Fruit fly (Drosophila melanogaster): ENCODE measurements around the gene PH4alphaEFB.

DNA sequence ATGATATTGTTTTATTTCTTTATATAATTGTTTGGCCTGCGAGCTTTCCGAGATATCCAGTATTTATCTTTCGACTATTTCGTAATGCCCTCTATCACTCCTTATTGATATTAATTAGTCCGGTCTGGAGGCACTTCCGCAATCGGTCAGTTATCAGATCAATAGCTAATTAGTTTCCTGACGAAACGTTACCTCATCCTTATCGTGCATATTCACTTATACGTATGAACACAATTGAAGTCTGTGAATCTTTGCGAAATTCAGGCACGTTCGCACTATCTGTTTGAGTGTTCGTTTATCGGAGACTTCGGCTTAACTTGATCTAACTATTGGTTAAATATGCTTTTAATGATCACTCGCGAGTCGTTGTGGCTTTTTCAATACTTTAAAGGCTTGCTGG lies 12.6 kb upstream of the PH4alphaEFB start:
- TF ChIP-seq CG8301 (tag; optimal IDR thresholded peaks at IDR 0.05) (no peak), CG4496 (GFP tag; IDR thresholded peaks at IDR 0.05) (no peak), fd96Ca (GFP tag; IDR thresholded peaks at IDR 0.05) (no peak), CG34367 (tag; optimal IDR thresholded peaks at IDR 0.05) (no peak), CG14655 (GFP tag; optimal IDR thresholded peaks at IDR 0.05) (no peak), CG10348 (GFP tag; IDR thresholded peaks at IDR 0.05) (no peak), CG32121 (GFP tag; IDR thresholded peaks at IDR 0.05) (no peak), CG12605 (GFP tag; IDR thresholded peaks at IDR 0.05) (no peak), CG8159 (tag; optimal IDR thresholded peaks at IDR 0.05) (no peak), Ets98B (GFP tag; IDR thresholded peaks at IDR 0.05) (no peak), CG15710 (tag; optimal IDR thresholded peaks at IDR 0.05) (no peak), EcR (GFP tag; optimal IDR thresholded peaks at IDR 0.05) (no peak), CG9948 (tag; optimal IDR thresholded peaks at IDR 0.05) (no peak), Pif1B (GFP tag; optimal IDR thresholded peaks at IDR 0.05) (no peak)
